Worm (Caenorhabditis elegans) whole organism, midembryonic: ENCODE results near the gene cyp-13A1.

Experiments
- T22C8.4 ChIP-seq: fragments of 200-800 bp; sonication (Bioruptor generic); IDR thresholded peaks from 2 replicates; pipeline ENCODE4 v1.3.6; 2022; ENCODE audit warnings: missing genetic modification characterization, missing compliant biosample characterization
- cog-1 ChIP-seq: sonication (generic microtip); optimal IDR thresholded peaks from 2 replicates; lab custom pipeline; 2016; ENCODE audit warnings: missing genetic modification characterization, missing compliant biosample characterization
- flt-1 ChIP-seq: fragments of 200-800 bp; sonication (Bioruptor generic); IDR thresholded peaks from 2 replicates; pipeline ENCODE4 v1.3.6; 2022; ENCODE audit warnings: missing genetic modification characterization, missing compliant biosample characterization
- klf-2 ChIP-seq: fragments of 200-800 bp; sonication (Bioruptor generic); conservative IDR thresholded peaks from 2 replicates; pipeline ENCODE4 v1.3.6; 2022; ENCODE audit warnings: missing genetic modification reagents, missing genetic modification characterization, missing compliant biosample characterization
- med-1 ChIP-seq: sonication (generic microtip); optimal IDR thresholded peaks from 2 replicates; lab custom pipeline; 2017; ENCODE audit warnings: missing genetic modification characterization, mild to moderate bottlenecking, missing compliant biosample characterization, antibody characterized with exemption, missing genetic modification reagents; ENCODE audit not compliant: insufficient read depth
- ref-1 ChIP-seq: fragments of 200-800 bp; sonication (Bioruptor generic); conservative IDR thresholded peaks from 2 replicates; pipeline ENCODE4 v1.3.6; 2022; ENCODE audit warnings: missing genetic modification reagents, missing genetic modification characterization, missing compliant biosample characterization
- tab-1 ChIP-seq: fragments of 200-800 bp; sonication (Bioruptor generic); IDR thresholded peaks from 2 replicates; pipeline ENCODE4 v1.3.6; 2022; ENCODE audit warnings: missing genetic modification characterization, missing compliant biosample characterization
- ztf-23 ChIP-seq: fragments of 200-800 bp; sonication (Bioruptor generic); IDR thresholded peaks from 2 replicates; pipeline ENCODE4 v1.3.6; 2022; ENCODE audit warnings: missing genetic modification reagents, missing genetic modification characterization, missing compliant biosample characterization
- ztf-29 ChIP-seq: fragments of 200-800 bp; sonication (Bioruptor generic); IDR thresholded peaks from 2 replicates; pipeline ENCODE4 v1.3.6; 2022; ENCODE audit warnings: missing genetic modification reagents, missing genetic modification characterization, missing compliant biosample characterization

Gene cyp-13A1

ce11 chrII:9773892-9774581, 7.8 kb downstream of the cyp-13A1 start, which contains the start of gene ZK1321.4:
TSS of gene ZK1321.4 (minus strand) at chrII:9773942.
- TF ChIP-seq cog-1 (tag; lab: Kevin White, UChicago) (no peak), ref-1 (no peak), ztf-23 (GFP tag; lab: Robert Waterston, UW) (no peak), T22C8.4 (GFP tag; lab: Robert Waterston, UW) (no peak), ztf-29 (GFP tag; lab: Robert Waterston, UW) (no peak), klf-2 (GFP tag; lab: Robert Waterston, UW) (no peak), flt-1 (GFP tag; lab: Robert Waterston, UW) (no peak), med-1 (GFP tag; lab: Kevin White, UChicago) (no peak), tab-1 (no peak)

- TF ChIP-seq ztf-29 (GFP tag; lab: Robert Waterston, UW) (no peak), flt-1 (GFP tag; lab: Robert Waterston, UW) (no peak), med-1 (GFP tag; lab: Kevin White, UChicago) (no peak), klf-2 (GFP tag; lab: Robert Waterston, UW) (no peak), ztf-23 (GFP tag; lab: Robert Waterston, UW) (no peak), ref-1 (no peak), T22C8.4 (GFP tag; lab: Robert Waterston, UW) (no peak), tab-1 (no peak), cog-1 (tag; lab: Kevin White, UChicago) (no peak)
These were observed 11.8 kb downstream of the cyp-13A1 start, which contains the start of gene aqp-10 for ce11 chrII:9769797-9770520. TSS of gene aqp-10 (minus strand) at chrII:9769847.

DNA sequence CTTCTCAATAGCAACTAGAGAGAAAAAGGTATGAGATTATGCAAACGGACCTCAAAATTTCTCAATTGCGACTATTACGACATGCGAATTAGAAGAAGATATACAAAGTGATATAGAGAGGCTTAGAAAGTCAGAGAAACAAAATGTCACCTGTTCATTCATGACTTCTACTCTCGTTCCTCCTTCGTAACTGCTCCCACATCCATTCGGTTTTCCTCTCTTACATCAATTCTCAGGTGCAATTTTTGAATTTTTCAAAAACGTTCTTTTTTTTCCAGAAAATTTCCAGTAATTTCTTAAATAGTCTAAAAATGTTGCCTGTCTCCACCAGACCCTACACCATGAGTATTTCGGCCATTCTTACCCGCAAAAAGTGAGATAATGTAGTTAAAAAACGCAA, 17.1 kb downstream of the cyp-13A1 start:
- no peak for TF ChIP-seq T22C8.4 (GFP tag; lab: Robert Waterston, UW)
- no peak for TF ChIP-seq klf-2 (GFP tag; lab: Robert Waterston, UW)
- TF ChIP-seq ref-1, result no peak
- no peak for TF ChIP-seq med-1 (GFP tag; lab: Kevin White, UChicago)
- TF ChIP-seq tab-1, result no peak
- no peak for TF ChIP-seq flt-1 (GFP tag; lab: Robert Waterston, UW)
- TF ChIP-seq cog-1 (tag; lab: Kevin White, UChicago), result no peak
- no peak for TF ChIP-seq ztf-29 (GFP tag; lab: Robert Waterston, UW)
- no peak for TF ChIP-seq ztf-23 (GFP tag; lab: Robert Waterston, UW)

ce11 chrII:9759382-9759781, 22.4 kb downstream of the cyp-13A1 start:
- TF ChIP-seq ref-1 (no peak), med-1 (GFP tag; lab: Kevin White, UChicago) (no peak), T22C8.4 (GFP tag; lab: Robert Waterston, UW) (no peak), cog-1 (tag; lab: Kevin White, UChicago) (no peak), ztf-29 (GFP tag; lab: Robert Waterston, UW) (no peak), flt-1 (GFP tag; lab: Robert Waterston, UW) (no peak), ztf-23 (GFP tag; lab: Robert Waterston, UW) (no peak), klf-2 (GFP tag; lab: Robert Waterston, UW) (no peak), tab-1 (no peak)

DNA sequence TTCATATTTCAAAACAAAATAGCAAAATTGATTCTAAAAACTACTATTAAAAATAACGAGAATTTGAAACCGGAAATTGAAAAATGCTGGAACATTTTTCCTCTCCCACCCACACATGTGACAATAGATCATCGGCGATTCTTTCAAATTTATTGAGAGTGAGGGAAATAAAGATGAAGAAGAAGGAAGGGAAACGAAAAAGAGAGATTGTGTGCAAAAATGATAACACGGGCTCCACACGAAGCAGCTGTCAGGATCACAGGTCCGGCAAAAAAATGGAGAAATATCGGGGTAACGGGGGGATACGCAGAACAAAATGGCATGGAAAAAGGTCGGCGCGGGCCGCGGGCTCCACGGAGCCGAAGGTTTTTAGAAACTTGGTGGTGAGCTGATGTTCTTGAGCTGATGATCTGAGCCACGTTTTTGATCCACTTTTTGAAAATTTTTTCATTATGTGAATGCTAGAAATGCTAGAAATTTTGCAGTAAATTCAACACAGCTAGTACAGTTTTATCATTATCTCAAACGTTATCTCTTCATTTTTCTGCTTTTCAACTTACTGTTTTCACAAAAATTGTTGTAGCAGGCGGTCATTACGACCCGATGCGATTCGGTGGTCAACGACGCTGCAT, 24.0 kb downstream of the cyp-13A1 start, which contains the start of gene shk-1:
TSS of gene shk-1 (plus strand) at position 582 of the 632 bp plus-strand sequence.
- TF ChIP-seq ref-1 (no peak), T22C8.4 (GFP tag; lab: Robert Waterston, UW) (no peak), med-1 (GFP tag; lab: Kevin White, UChicago) (no peak)

DNA sequence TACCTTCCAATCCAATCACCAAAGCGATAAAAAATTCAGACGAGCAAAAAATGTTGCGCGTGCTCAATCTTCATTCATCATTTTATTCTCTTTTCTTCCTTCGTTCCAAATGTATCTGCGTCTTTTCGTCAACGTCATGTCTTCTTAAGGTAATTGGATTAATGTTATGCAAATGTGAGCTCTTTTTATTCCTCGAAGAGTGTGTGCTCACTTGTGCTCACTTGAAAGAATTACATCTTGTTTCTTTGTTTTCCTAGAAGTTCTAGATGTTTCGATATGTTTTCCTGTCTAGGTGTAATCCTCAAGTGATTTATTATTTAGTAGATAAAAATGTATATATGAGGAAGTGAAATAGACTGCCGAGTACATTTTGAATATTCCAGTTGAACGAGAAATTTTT, 26.4 kb downstream of the cyp-13A1 start:
- TF ChIP-seq tab-1, result no peak
- no peak for TF ChIP-seq cog-1 (tag; lab: Kevin White, UChicago)
- TF ChIP-seq flt-1 (GFP tag; lab: Robert Waterston, UW), result no peak
- no peak for TF ChIP-seq ztf-29 (GFP tag; lab: Robert Waterston, UW)
- TF ChIP-seq ref-1, result no peak
- no peak for TF ChIP-seq klf-2 (GFP tag; lab: Robert Waterston, UW)
- TF ChIP-seq T22C8.4 (GFP tag; lab: Robert Waterston, UW), result no peak

DNA sequence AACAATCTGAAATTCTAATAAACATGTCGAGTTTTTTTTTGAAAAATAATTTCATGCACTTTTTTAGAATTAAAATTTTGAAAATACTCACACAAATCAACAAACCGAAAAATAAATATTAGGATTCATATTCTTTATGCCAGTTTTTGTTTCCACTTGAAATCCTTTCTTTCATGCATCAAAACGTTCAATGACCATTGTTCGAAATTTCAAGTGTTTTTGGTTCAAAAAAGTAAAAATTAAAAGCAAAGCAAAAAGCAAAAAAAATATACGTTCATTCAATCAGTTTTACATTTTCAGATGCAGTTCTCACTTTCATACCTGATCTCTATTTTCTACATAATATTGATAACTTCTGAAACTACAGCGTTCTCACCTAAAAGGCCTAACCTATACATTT, 28.1 kb downstream of the cyp-13A1 start, which contains the start of gene ZK1321.1:
TSS of gene ZK1321.1 (plus strand) at position 301 of the 400 bp plus-strand sequence.
- TF ChIP-seq klf-2 (GFP tag; lab: Robert Waterston, UW) (no peak), flt-1 (GFP tag; lab: Robert Waterston, UW) (no peak), ref-1 (no peak), ztf-29 (GFP tag; lab: Robert Waterston, UW) (no peak), cog-1 (tag; lab: Kevin White, UChicago) (no peak), med-1 (GFP tag; lab: Kevin White, UChicago) (no peak), T22C8.4 (GFP tag; lab: Robert Waterston, UW) (no peak), tab-1 (no peak), ztf-23 (GFP tag; lab: Robert Waterston, UW) (no peak)

DNA sequence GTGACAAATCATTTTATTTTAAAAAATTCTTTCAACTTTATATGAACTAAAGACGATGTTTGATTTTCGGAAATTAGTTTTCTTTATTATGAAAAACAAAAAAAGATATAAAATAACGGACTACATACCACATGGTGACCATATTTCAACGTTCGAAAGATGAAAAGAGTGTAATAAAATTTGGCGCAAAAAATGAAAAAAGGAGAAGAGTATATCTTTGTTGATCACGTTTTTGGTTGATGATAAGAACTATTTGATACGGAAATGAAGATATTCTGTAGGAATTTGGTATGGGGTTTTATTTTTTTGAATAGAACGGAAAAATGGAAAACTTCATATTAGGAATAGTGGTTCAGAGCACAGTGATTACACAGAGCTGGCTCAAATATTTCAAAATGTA, 28.7 kb downstream of the cyp-13A1 start, which contains the start of gene Y53C12B.7:
TSS of gene Y53C12B.7 (minus strand) at position 163 of the 400 bp plus-strand sequence.
- no peak for TF ChIP-seq flt-1 (GFP tag; lab: Robert Waterston, UW)
- no peak for TF ChIP-seq cog-1 (tag; lab: Kevin White, UChicago)

DNA sequence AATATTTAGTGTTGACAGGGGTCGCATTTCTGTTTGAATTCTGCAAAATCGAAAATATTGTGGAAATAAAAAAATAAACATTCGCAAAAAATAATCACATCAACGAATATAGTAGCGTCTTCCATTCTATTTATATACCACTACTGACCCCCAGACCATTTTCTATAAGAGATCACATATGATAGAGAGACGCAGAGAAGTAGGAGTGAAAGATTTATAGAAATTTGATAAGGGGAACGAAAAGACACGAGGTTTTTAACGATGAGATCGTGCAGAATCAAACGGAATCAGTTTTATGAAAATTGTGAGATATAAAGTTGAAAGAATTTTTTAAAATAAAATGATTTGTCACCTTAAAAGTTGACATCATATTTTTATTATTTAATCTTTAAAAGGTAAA, 29.5 kb downstream of the cyp-13A1 start:
- TF ChIP-seq med-1 (GFP tag; lab: Kevin White, UChicago) (no peak), tab-1 (no peak), ref-1 (no peak), cog-1 (tag; lab: Kevin White, UChicago) (no peak), klf-2 (GFP tag; lab: Robert Waterston, UW) (no peak)
